Fruit fly (Drosophila melanogaster): ENCODE measurements around the gene CG17328.
A peak's percentile ranks its signal among the peaks of the same experiment; 100 is the strongest.

CG17328 gene

DNA sequence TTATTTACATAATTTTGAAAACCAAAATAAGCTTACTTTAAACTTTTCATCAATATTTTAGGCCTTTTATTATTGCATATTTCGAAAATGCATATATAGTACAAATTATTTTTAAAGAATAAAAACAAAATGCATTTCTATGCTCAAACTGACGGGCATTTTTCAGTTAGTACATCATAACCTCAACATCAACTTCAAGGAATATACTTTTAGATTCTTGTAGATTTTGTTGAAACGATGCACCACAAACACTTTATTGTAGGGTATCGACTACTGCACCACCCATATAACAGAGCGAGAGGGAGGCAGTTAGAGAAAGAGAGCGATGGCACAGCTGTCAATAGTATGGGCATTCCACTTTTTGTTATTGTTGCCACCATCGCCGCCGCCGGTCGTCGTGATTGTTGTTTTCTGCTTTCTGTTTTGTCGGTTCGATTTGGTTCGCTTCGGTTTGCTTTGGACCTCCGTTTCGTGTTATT is 19.9 kb upstream of the CG17328 start (continued):
- TF ChIP-seq CG6683 (GFP tag; optimal IDR thresholded peaks at IDR 0.05) (peak; percentile 72), ab (GFP tag; optimal IDR thresholded peaks at IDR 0.05) (peak; percentile 57), vnd (GFP tag; IDR thresholded peaks at IDR 0.05; ENCODE audit: partially characterized antibody) (no peak), CG34376 (GFP tag; optimal IDR thresholded peaks at IDR 0.05) (peak; percentile 6), CG30020 (tag; optimal IDR thresholded peaks at IDR 0.05) (peak; percentile 75), da (GFP tag; optimal IDR thresholded peaks at IDR 0.05) (peak; percentile 83), PHDP (tag; optimal IDR thresholded peaks at IDR 0.05) (peak; percentile 94), Fer1 (GFP tag; optimal IDR thresholded peaks at IDR 0.05) (peak; percentile 85), CG8765 (GFP tag; IDR thresholded peaks at IDR 0.05) (no peak), CG11723 (GFP tag; optimal IDR thresholded peaks at IDR 0.05) (peak; percentile 90), hbn (GFP tag; IDR thresholded peaks at IDR 0.05; ENCODE audit: partially characterized antibody) (no peak), dpn (GFP tag; optimal IDR thresholded peaks at IDR 0.05) (peak; percentile 89 to 92), abd-A (tag; optimal IDR thresholded peaks at IDR 0.05) (peak; percentile 21), CG4730 (GFP tag; IDR thresholded peaks at IDR 0.05) (peak; percentile 71), CG12299 (tag; optimal IDR thresholded peaks at IDR 0.05) (peak; percentile 75), gce (GFP tag; IDR thresholded peaks at IDR 0.05) (peak; percentile 45; the same call in 1 of the 3 replicates), gsb (GFP tag; IDR thresholded peaks at IDR 0.05) (no peak), CG10209 (GFP tag; optimal IDR thresholded peaks at IDR 0.05) (peak; percentile 93), tgo (GFP tag; IDR thresholded peaks at IDR 0.05) (peak; percentile 82), ranshi (GFP tag; IDR thresholded peaks at IDR 0.05) (peak; percentile 69), prd (optimal IDR thresholded peaks at IDR 0.05) (no peak), prd (GFP tag; IDR thresholded peaks at IDR 0.05) (peak; percentile 80), CG3847 (GFP tag; IDR thresholded peaks at IDR 0.05) (peak; percentile 46; the same call in 1 of the 2 replicates), org-1 (GFP tag; optimal IDR thresholded peaks at IDR 0.05) (peak; percentile 95), MESR4 (GFP tag; optimal IDR thresholded peaks at IDR 0.05) (peak; percentile 24), trh (GFP tag; optimal IDR thresholded peaks at IDR 0.05) (peak; percentile 81), Max (GFP tag; optimal IDR thresholded peaks at IDR 0.05) (peak; percentile 87), sisA (GFP tag; IDR thresholded peaks at IDR 0.05) (peak; percentile 80), Antp (GFP tag; optimal IDR thresholded peaks at IDR 0.05) (peak; percentile 87), CG14667 (GFP tag; IDR thresholded peaks at IDR 0.05) (peak; percentile 55; the same call in 1 of the 2 replicates), Hmx (GFP tag; optimal IDR thresholded peaks at IDR 0.05) (peak; percentile 74), Opbp (GFP tag; IDR thresholded peaks at IDR 0.05; ENCODE audit: partially characterized antibody) (0 out of 3 replicates have a peak, but pooled peaks have one; percentile 9), CG2199 (GFP tag; IDR thresholded peaks at IDR 0.05) (peak; percentile 90), CG4820 (GFP tag; optimal IDR thresholded peaks at IDR 0.05) (peak; percentile 92), wek (GFP tag; optimal IDR thresholded peaks at IDR 0.05) (peak; percentile 91), ttk (GFP tag; IDR thresholded peaks at IDR 0.05) (peak; percentile 76), CG30431 (GFP tag; optimal IDR thresholded peaks at IDR 0.05) (peak; percentile 75), disco-r (GFP tag; optimal IDR thresholded peaks at IDR 0.05) (peak; percentile 71), phol (tag; optimal IDR thresholded peaks at IDR 0.05) (peak; percentile 96), CG14710 (tag; optimal IDR thresholded peaks at IDR 0.05) (peak; percentile 94), HmgD (GFP tag; optimal IDR thresholded peaks at IDR 0.05) (no peak), corto (GFP tag; optimal IDR thresholded peaks at IDR 0.05) (no peak), fd102C (GFP tag; optimal IDR thresholded peaks at IDR 0.05) (no peak), Stat92E (GFP tag; optimal IDR thresholded peaks at IDR 0.05) (no peak), CG10321 (GFP tag; IDR thresholded peaks at IDR 0.05) (peak; percentile 65), CG13424 (tag; optimal IDR thresholded peaks at IDR 0.05) (peak; percentile 95), CG33557 (GFP tag; optimal IDR thresholded peaks at IDR 0.05) (peak; percentile 76), Sry-β (GFP tag; optimal IDR thresholded peaks at IDR 0.05) (peak; percentile 59), CG15601 (tag; optimal IDR thresholded peaks at IDR 0.05) (peak; percentile 90), knrl (GFP tag; IDR thresholded peaks at IDR 0.05; ENCODE audit: partially characterized antibody) (no peak)

All from whole organism, embryonic.